Fruit fly (Drosophila melanogaster) Kc167 (cell line): Measurements from ENCODE around the gene ghi.

Experiments
- Myc ChIP-seq: fragments of >200 bp; optimal IDR thresholded peaks from 2 replicates; lab custom pipeline; 2017; ENCODE audit warnings: missing external identifiers
- Sin3A ChIP-seq: fragments of >200 bp; optimal IDR thresholded peaks from 2 replicates; lab custom pipeline; 2018; ENCODE audit warnings: missing external identifiers
- h ChIP-seq: fragments of >200 bp; optimal IDR thresholded peaks from 3 replicates; lab custom pipeline; 2018; ENCODE audit warnings: missing external identifiers
- insv ChIP-seq: fragments of >200 bp; optimal IDR thresholded peaks from 3 replicates; lab custom pipeline; 2018; ENCODE audit warnings: missing external identifiers
- psq ChIP-seq: fragments of >200 bp; optimal IDR thresholded peaks from 2 replicates; lab custom pipeline; 2017; ENCODE audit warnings: missing external identifiers
- ttk ChIP-seq: sonication (Bioruptor generic); optimal IDR thresholded peaks from 2 replicates; lab custom pipeline; 2017; ENCODE audit warnings: missing external identifiers

The ghi gene

dm6 chr3L:9451522-9452118 is at the start of gene ghi, which contains the start of gene CG3448:
Gene ghi, plus strand, starts transcription at chr3L:9451876.
Gene CG3448, minus strand, starts transcription at chr3L:9451572.
- TF ChIP-seq insv (lab: Kevin White, UChicago) (no peak), ttk (lab: Kevin White, UChicago) (no peak), Myc (no peak), Sin3A (lab: Kevin White, UChicago) (no peak), h (lab: Kevin White, UChicago) (no peak), psq (lab: Kevin White, UChicago) (no peak)

DNA sequence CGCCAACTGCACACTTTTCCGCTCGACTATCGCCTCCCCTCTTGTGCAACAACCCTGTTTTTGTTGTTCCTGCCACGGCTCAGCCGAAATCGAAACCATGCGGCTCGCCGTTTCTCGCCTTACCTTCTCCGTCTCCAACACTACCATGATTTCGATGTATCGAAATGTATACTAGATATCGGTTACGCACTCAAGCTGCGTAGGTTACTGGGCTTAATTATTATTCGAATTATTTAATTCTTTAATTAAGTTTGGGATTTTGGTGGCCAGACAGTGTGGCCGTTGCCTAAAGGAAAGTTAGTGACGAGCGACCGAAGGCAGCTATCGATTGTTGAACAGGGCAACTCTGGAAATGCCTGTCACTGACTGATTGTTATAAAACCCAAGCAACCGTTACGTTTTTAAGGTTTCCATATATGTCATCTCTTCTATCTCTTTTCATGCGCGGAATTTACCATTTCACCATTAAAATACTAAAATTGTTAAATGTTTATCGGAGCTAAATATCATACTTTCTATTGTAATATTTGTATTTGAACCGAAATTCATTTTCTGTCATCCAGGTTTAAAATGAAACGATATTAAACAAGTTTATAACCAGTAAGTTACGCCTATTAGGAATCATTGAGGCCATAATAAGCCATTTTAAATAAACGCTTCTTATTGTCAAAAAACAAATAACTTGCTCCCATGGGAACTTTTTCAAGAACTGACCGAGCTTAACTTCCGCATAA is 49.4 kb upstream of the ghi start, which contains the start of gene eIF4E1:
eIF4E1 (minus strand) TSS at position 304 of the 734 bp plus-strand sequence.
- no peak for TF ChIP-seq h (lab: Kevin White, UChicago)
- TF ChIP-seq Sin3A (lab: Kevin White, UChicago): no peak
- TF ChIP-seq insv (lab: Kevin White, UChicago): no peak
- TF ChIP-seq Myc: no peak
- TF ChIP-seq ttk (lab: Kevin White, UChicago): no peak
- no peak for TF ChIP-seq psq (lab: Kevin White, UChicago)

dm6 chr3L:9404497-9404896 is 47.2 kb upstream of the ghi start, which contains the start of gene Cpr67B:
Gene Cpr67B, plus strand, starts transcription at chr3L:9404797.
- no peak for TF ChIP-seq psq (lab: Kevin White, UChicago)
- TF ChIP-seq Sin3A (lab: Kevin White, UChicago): no peak
- no peak for TF ChIP-seq ttk (lab: Kevin White, UChicago)
- TF ChIP-seq insv (lab: Kevin White, UChicago): no peak
- no peak for TF ChIP-seq h (lab: Kevin White, UChicago)
- no peak for TF ChIP-seq Myc

DNA sequence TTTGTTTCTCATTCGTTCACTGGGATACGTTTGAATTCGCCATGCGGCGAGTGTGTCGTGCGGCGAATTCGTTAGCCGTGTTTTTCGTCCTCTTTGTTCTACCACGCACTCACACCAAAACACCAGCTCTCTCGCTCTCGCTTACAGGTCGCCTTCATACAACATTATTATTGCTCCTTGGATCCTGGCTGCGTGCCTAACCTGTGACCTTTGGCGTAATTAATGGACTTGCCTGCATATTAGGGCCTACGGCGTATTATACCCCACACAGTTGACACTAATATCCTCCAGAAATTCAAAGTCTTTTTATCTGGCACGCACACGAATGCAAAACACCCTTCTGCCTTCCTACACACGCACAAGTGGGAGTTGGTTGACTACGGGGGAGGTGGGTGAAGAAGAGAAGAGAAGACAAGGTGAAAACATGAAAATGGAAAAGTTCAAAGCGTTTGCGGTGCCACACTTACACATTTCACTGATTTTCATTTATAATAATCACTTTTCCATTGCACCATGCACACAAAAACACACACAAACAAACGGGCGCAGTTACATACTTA is 41.6 kb upstream of the ghi start:
- TF ChIP-seq h (lab: Kevin White, UChicago): no peak
- TF ChIP-seq psq (lab: Kevin White, UChicago): no peak
- TF ChIP-seq insv (lab: Kevin White, UChicago): no peak
- no peak for TF ChIP-seq Myc
- TF ChIP-seq Sin3A (lab: Kevin White, UChicago): no peak
- TF ChIP-seq ttk (lab: Kevin White, UChicago): no peak

DNA sequence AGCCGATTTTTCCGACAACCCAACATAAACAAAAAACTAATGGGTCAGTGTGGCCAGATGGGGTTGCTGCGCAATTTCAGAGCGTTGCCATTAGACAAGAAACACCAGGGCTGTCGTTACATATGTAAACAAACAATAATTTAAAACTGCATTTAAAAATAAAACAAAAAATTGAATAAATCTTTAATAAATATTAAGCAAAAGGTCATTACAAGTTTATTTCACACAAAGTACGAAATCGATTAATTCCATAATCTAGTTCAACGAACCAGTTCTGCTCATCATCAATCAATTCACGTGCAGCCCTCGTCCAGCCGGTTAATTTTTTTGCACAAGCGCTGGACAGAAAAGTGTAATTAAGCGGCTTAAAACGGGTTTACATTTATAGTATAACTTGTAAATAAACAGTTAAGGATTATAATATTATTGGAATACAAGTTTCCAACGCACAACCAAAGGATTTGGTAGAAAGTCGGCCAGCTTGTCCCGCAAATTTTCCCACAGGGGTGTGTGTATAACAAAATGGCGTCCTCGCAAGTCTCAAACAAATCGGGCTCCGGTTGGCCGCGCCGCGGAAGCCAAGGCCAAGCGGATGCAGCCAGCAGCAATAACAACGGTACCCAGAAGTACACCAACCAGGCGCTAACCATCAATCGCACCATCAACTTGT is 40.8 kb upstream of the ghi start, which contains the start of the genes CG4022 and Cpsf5:
CG4022 (minus strand) TSS at position 79 of the 670 bp plus-strand sequence.
Cpsf5 (plus strand) TSS at position 285 of the 670 bp plus-strand sequence.
- no peak for TF ChIP-seq insv (lab: Kevin White, UChicago)
- no peak for TF ChIP-seq Myc
- no peak for TF ChIP-seq h (lab: Kevin White, UChicago)
- no peak for TF ChIP-seq psq (lab: Kevin White, UChicago)
- no peak for TF ChIP-seq Sin3A (lab: Kevin White, UChicago)
- no peak for TF ChIP-seq ttk (lab: Kevin White, UChicago)

DNA sequence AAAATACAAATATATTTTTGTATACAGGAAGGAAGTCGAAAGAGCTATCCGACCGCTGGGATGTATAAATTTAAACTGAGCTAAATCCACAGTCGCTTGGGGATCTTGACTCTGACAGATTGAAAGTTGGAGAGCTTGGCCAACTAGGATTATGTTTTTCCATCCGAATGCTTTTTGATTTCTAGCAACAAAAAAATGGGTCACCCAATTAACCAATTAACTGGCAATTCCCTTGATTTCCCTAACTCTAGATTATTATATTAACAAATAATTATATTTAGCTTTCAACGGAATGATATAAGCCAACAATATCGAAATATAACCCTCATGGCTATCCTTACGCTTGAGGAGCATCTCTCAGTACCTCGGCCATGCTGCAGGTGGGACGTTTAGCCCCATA is 34.4 kb upstream of the ghi start, which contains the start of gene CG3982:
CG3982 (minus strand) TSS at position 101 of the 400 bp plus-strand sequence.
- no peak for TF ChIP-seq ttk (lab: Kevin White, UChicago)
- no peak for TF ChIP-seq psq (lab: Kevin White, UChicago)
- no peak for TF ChIP-seq Myc
- no peak for TF ChIP-seq Sin3A (lab: Kevin White, UChicago)
- no peak for TF ChIP-seq insv (lab: Kevin White, UChicago)
- no peak for TF ChIP-seq h (lab: Kevin White, UChicago)

dm6 chr3L:9419328-9419727 is 32.3 kb upstream of the ghi start:
- TF ChIP-seq psq (lab: Kevin White, UChicago) (no peak), insv (lab: Kevin White, UChicago) (no peak)

DNA sequence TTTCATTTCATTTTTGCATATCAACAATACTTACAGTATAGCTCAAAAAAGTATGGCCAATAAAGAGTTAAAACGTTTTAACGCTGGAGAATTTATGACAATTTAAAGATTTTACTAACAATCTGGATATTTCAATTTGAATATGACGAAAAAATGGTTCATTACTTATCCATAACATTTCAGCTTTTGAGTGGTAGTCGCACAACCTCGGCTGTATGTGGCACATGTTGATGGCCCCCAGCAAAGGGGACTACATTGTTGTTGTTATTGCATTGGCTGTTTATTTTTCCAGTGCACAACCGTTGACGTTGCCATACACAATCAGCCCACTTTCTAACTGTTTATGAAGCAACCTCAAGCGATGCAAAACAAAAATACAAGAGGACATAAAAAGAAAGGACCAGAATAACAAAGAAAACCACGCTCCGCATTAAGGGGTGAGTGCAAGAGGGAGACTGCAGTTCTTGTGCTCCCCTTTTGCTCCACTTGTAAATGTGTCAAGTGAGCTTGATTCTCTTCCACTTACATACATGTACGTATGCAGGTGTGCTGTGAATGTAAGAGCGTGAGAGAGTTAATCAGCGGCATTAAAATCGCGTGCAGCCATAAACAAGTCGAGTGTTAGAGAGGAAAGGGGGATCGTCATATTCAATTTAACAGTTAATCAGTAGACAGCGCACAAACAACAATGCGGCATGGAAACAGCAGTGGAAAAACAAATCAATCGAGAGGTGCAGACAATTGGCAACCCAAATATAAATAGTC is 31.4 kb upstream of the ghi start:
- TF ChIP-seq ttk (lab: Kevin White, UChicago) (no peak), Myc (no peak)

DNA sequence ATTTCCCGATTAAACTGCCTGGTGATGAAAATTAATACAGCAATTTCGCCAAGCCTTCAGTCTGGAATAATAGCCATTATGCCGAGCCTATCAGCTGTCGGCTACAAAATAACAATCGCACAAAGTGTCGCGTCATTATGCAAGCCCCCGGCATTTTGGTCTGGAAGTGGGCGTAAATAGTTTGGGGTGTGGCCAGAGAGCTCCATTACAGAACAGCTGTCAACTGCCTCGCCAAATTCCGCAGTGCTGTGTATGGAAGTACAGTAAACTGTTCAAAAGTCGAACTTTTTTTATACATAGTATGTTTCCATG is 30.9 kb upstream of the ghi start:
- TF ChIP-seq insv (lab: Kevin White, UChicago): no peak
- no peak for TF ChIP-seq ttk (lab: Kevin White, UChicago)
- TF ChIP-seq h (lab: Kevin White, UChicago): no peak
- no peak for TF ChIP-seq psq (lab: Kevin White, UChicago)
- no peak for TF ChIP-seq Sin3A (lab: Kevin White, UChicago)
- TF ChIP-seq Myc: no peak

- TF ChIP-seq h (lab: Kevin White, UChicago): no peak
- no peak for TF ChIP-seq insv (lab: Kevin White, UChicago)
- no peak for TF ChIP-seq ttk (lab: Kevin White, UChicago)
- no peak for TF ChIP-seq Myc
- TF ChIP-seq Sin3A (lab: Kevin White, UChicago): no peak
- no peak for TF ChIP-seq psq (lab: Kevin White, UChicago)
Observed at dm6 chr3L:9421621-9422020, 30.1 kb upstream of the ghi start.

- TF ChIP-seq Myc (no peak), Sin3A (lab: Kevin White, UChicago) (no peak), psq (lab: Kevin White, UChicago) (no peak), ttk (lab: Kevin White, UChicago) (no peak), h (lab: Kevin White, UChicago) (no peak), insv (lab: Kevin White, UChicago) (no peak)
Observed at dm6 chr3L:9422135-9422534, 29.5 kb upstream of the ghi start.
